Worm (Caenorhabditis elegans): Measurements from ENCODE around the gene srlf-13.

Gene srlf-13

DNA sequence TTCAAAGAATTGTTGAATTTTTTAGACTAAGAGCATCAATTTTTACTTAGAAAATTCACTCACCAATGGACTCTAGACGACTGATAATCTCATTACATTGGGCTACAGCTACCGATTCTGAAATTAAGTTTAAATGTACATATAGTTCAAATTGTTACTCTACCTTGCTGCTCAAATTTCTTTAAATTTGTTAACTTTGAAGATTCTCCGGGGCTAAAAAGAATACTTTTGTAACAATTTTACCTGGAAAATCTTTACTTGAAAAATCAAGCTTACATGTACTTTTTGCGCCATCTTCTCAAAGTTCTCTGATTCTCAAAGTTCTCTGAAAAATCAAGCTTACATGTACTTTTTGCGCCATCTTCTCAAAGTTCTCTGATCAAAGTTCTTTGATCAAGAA lies 16.9 kb downstream of the srlf-13 start, which contains the start of gene sdz-13 (continued):
- TF ChIP-seq unc-62 (GFP tag; optimal IDR thresholded peaks at IDR 0.05) (no peak), B0336.3 (GFP tag; IDR thresholded peaks at IDR 0.05) (no peak), F37B4.10 (GFP tag; IDR thresholded peaks at IDR 0.05) (no peak)

DNA sequence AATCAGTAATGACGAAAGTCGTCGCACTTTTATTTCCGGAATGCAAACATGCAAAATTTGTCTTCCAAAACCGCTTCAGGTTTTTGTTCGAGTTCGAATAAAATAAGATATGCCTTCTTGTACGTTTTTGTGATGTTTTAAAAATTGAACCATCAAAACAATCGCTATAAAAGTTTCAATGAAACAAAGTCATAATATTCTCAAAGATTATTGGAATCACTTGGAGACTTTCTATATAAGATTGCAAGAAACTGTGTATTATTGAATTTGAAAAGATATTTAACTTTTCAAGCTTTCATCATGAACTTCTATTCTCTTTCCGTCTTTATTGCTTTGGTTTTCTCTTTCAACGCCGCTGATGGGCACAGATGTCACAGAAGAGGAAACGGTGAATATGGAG lies 19.6 kb downstream of the srlf-13 start, which contains the start of gene fipr-14:
Gene fipr-14, plus strand, starts transcription at position 301 of the 400 bp plus-strand sequence.
- TF ChIP-seq egl-44 (GFP tag; IDR thresholded peaks at IDR 0.05), result no peak
- no peak for TF ChIP-seq pbrm-1 (GFP tag; IDR thresholded peaks at IDR 0.05)
- no peak for TF ChIP-seq dpff-1 (tag; optimal IDR thresholded peaks at IDR 0.05)
- no peak for TF ChIP-seq dox-1 (GFP tag; IDR thresholded peaks at IDR 0.05)
- TF ChIP-seq hrde-1 (tag; optimal IDR thresholded peaks at IDR 0.05; ENCODE audit: borderline replicate concordance), result no peak
- no peak for TF ChIP-seq somi-1 (GFP tag; optimal IDR thresholded peaks at IDR 0.05)
- no peak for TF ChIP-seq Y53G8AR.9 (GFP tag; conservative IDR thresholded peaks at IDR 0.05)
- no peak for TF ChIP-seq repo-1 (tag; optimal IDR thresholded peaks at IDR 0.05)
- no peak for TF ChIP-seq D2030.7 (GFP tag; IDR thresholded peaks at IDR 0.05)
- no peak for TF ChIP-seq nhr-27 (tag; optimal IDR thresholded peaks at IDR 0.05)
- TF ChIP-seq lin-26 (GFP tag; IDR thresholded peaks at IDR 0.05), result no peak
- TF ChIP-seq tlf-1 (GFP tag; optimal IDR thresholded peaks at IDR 0.05), result no peak
- TF ChIP-seq lag-1 (GFP tag; IDR thresholded peaks at IDR 0.05), result no peak
- TF ChIP-seq ztf-6 (GFP tag; IDR thresholded peaks at IDR 0.05), result no peak
- no peak for TF ChIP-seq akir-1 (GFP tag; optimal IDR thresholded peaks at IDR 0.05)
- TF ChIP-seq ets-4 (GFP tag; optimal IDR thresholded peaks at IDR 0.05), result no peak
- no peak for TF ChIP-seq ama-1 (optimal IDR thresholded peaks at IDR 0.05)
- no peak for TF ChIP-seq ama-1 (GFP tag; optimal IDR thresholded peaks at IDR 0.05)
- no peak for TF ChIP-seq nhr-80 (tag; optimal IDR thresholded peaks at IDR 0.05)

DNA sequence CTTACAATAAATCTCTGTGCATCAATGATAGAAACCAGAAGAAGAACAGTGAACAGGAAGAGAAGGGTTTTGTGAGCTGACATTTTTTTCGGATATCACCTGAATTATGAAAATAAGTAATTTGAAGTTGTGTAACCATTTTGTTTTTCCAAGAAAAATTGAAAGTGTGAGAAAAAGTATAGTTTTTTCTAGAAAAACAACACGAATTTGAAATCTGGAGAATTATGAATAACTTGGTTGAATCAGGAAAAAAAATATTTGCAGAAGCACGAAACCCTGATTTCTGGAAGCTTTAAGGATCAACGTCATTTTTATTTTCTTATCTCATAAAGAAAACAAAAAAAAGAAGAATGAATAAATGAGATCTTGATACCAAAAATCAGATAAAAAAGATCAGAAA lies 21.9 kb downstream of the srlf-13 start, which contains the start of gene F13E9.12:
Gene F13E9.12, minus strand, starts transcription at position 101 of the 400 bp plus-strand sequence.
- TF ChIP-seq lsl-1 (GFP tag; optimal IDR thresholded peaks at IDR 0.05), result no peak
- TF ChIP-seq nfyb-1 (GFP tag; IDR thresholded peaks at IDR 0.05), result no peak
- TF ChIP-seq F55B11.4 (tag; optimal IDR thresholded peaks at IDR 0.05; ENCODE audit: borderline replicate concordance, insufficient read depth), result no peak
- TF ChIP-seq madf-8 (GFP tag; conservative IDR thresholded peaks at IDR 0.05), result no peak
- no peak for TF ChIP-seq lin-54 (GFP tag; optimal IDR thresholded peaks at IDR 0.05)
- no peak for TF ChIP-seq ztf-18 (tag; optimal IDR thresholded peaks at IDR 0.05)
- no peak for TF ChIP-seq dpl-1 (GFP tag; optimal IDR thresholded peaks at IDR 0.05)
- no peak for TF ChIP-seq lsy-27 (tag; optimal IDR thresholded peaks at IDR 0.05; ENCODE audit: borderline replicate concordance, insufficient read depth)
- TF ChIP-seq F33H1.4 (GFP tag; IDR thresholded peaks at IDR 0.05), result no peak
- no peak for TF ChIP-seq K11D2.4 (GFP tag; IDR thresholded peaks at IDR 0.05)
- TF ChIP-seq bed-1 (GFP tag; IDR thresholded peaks at IDR 0.05), result no peak
- no peak for TF ChIP-seq D2030.7 (GFP tag; IDR thresholded peaks at IDR 0.05)
- no peak for TF ChIP-seq cebp-1 (GFP tag; IDR thresholded peaks at IDR 0.05)
- TF ChIP-seq cebp-1 (tag; optimal IDR thresholded peaks at IDR 0.05), result no peak
- TF ChIP-seq repo-1 (tag; optimal IDR thresholded peaks at IDR 0.05), result no peak

DNA sequence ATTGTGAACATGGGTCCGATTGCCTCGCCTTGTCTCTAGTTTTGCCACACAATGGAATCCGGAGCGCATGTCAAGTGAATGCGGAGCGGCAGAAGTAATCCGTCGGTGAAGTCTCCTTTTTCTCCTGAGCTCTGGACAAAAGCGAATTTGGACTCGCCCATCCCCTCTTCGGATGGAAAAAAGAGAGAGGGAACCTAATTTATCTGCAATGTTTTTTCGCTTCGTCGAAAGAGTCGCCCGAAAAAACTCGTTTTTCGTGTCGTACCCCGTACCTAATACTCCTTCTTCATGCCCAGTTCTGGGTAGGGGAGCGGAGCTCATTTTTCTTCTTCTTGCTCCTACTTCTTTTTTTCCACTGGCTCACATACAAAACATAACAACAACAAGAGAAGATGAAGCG lies 26.3 kb downstream of the srlf-13 start:
- TF ChIP-seq cebp-1 (GFP tag; IDR thresholded peaks at IDR 0.05) (no peak), cebp-1 (tag; optimal IDR thresholded peaks at IDR 0.05) (no peak), akir-1 (GFP tag; optimal IDR thresholded peaks at IDR 0.05) (no peak), gei-17 (GFP tag; optimal IDR thresholded peaks at IDR 0.05) (no peak), F57A8.1 (GFP tag; optimal IDR thresholded peaks at IDR 0.05) (no peak), tbx-9 (tag; optimal IDR thresholded peaks at IDR 0.05; ENCODE audit: borderline replicate concordance) (no peak), ceh-100 (GFP tag; IDR thresholded peaks at IDR 0.05) (no peak), nhr-80 (tag; optimal IDR thresholded peaks at IDR 0.05) (no peak), lin-35 (GFP tag; optimal IDR thresholded peaks at IDR 0.05) (no peak), let-526 (GFP tag; IDR thresholded peaks at IDR 0.05) (no peak), ztf-6 (GFP tag; IDR thresholded peaks at IDR 0.05) (no peak), aptf-2 (GFP tag; conservative IDR thresholded peaks at IDR 0.05) (no peak), ceh-58 (GFP tag; IDR thresholded peaks at IDR 0.05) (no peak), lir-1 (GFP tag; conservative IDR thresholded peaks at IDR 0.05) (no peak), him-1 (tag; optimal IDR thresholded peaks at IDR 0.05) (no peak), mcd-1 (GFP tag; IDR thresholded peaks at IDR 0.05) (no peak)

Measured in whole organism, young adult.